Fruit fly (Drosophila melanogaster) whole organism, wandering third instar larva: ENCODE data around the gene Lgr1.

Experiments used
- Dfd ChIP-seq: fragments of >200 bp; optimal IDR thresholded peaks from 2 replicates; lab custom pipeline; 2017; ENCODE audit warnings: missing biosample characterization, missing genetic modification characterization
- HLH106 ChIP-seq: fragments of 200-800 bp; optimal IDR thresholded peaks from 3 replicates; lab custom pipeline; 2019; ENCODE audit warnings: missing biosample characterization, mild to moderate bottlenecking, missing genetic modification characterization, moderate library complexity

dm6 chr3R:17708778-17709476, 16.6 kb upstream of the Lgr1 start:
- TF ChIP-seq Dfd = no peak
- no peak for TF ChIP-seq HLH106
